Fruit fly (Drosophila melanogaster): ENCODE results near the gene CG2120.

DNA sequence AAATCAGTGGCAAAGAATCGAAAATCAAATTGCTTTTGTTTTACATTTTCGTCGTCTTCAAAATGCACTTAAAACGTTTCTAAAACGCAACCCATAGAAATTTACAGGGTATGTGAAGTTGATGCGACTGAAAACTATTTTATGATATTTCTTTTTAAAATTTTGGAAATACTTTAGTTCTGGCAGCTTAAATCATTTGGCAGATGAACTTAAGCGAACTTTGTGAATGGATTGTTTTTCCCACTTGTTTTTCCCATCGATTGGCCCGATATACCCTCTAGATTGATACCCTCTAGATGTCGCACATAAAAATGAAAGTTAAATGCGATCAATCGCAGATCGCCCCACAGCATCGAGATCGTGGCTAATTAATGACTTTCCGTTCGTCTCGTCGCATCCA lies 9.5 kb upstream of the CG2120 start:
- TF ChIP-seq Sin3A (optimal IDR thresholded peaks at IDR 0.05) (no peak), psq (optimal IDR thresholded peaks at IDR 0.05) (no peak), insv (optimal IDR thresholded peaks at IDR 0.05) (no peak), h (optimal IDR thresholded peaks at IDR 0.05) (no peak)
